Worm (Caenorhabditis elegans) whole organism, midembryonic: ENCODE results near the gene cdd-1.

Experiments used
- T22C8.4 ChIP-seq: fragments of 200-800 bp; sonication (Bioruptor generic); IDR thresholded peaks from 2 replicates; pipeline ENCODE4 v1.3.6; 2022; ENCODE audit warnings: missing genetic modification characterization, missing compliant biosample characterization
- cog-1 ChIP-seq: sonication (generic microtip); optimal IDR thresholded peaks from 2 replicates; lab custom pipeline; 2016; ENCODE audit warnings: missing genetic modification characterization, missing compliant biosample characterization
- flt-1 ChIP-seq: fragments of 200-800 bp; sonication (Bioruptor generic); IDR thresholded peaks from 2 replicates; pipeline ENCODE4 v1.3.6; 2022; ENCODE audit warnings: missing genetic modification characterization, missing compliant biosample characterization
- klf-2 ChIP-seq: fragments of 200-800 bp; sonication (Bioruptor generic); conservative IDR thresholded peaks from 2 replicates; pipeline ENCODE4 v1.3.6; 2022; ENCODE audit warnings: missing genetic modification reagents, missing genetic modification characterization, missing compliant biosample characterization
- med-1 ChIP-seq: sonication (generic microtip); optimal IDR thresholded peaks from 2 replicates; lab custom pipeline; 2017; ENCODE audit warnings: missing genetic modification characterization, mild to moderate bottlenecking, missing compliant biosample characterization, antibody characterized with exemption, missing genetic modification reagents; ENCODE audit not compliant: insufficient read depth
- ref-1 ChIP-seq: fragments of 200-800 bp; sonication (Bioruptor generic); conservative IDR thresholded peaks from 2 replicates; pipeline ENCODE4 v1.3.6; 2022; ENCODE audit warnings: missing genetic modification reagents, missing genetic modification characterization, missing compliant biosample characterization
- tab-1 ChIP-seq: fragments of 200-800 bp; sonication (Bioruptor generic); IDR thresholded peaks from 2 replicates; pipeline ENCODE4 v1.3.6; 2022; ENCODE audit warnings: missing genetic modification characterization, missing compliant biosample characterization
- ztf-23 ChIP-seq: fragments of 200-800 bp; sonication (Bioruptor generic); IDR thresholded peaks from 2 replicates; pipeline ENCODE4 v1.3.6; 2022; ENCODE audit warnings: missing genetic modification reagents, missing genetic modification characterization, missing compliant biosample characterization
- ztf-29 ChIP-seq: fragments of 200-800 bp; sonication (Bioruptor generic); IDR thresholded peaks from 2 replicates; pipeline ENCODE4 v1.3.6; 2022; ENCODE audit warnings: missing genetic modification reagents, missing genetic modification characterization, missing compliant biosample characterization

ce11 chrX:8255433-8255832 is 44.5 kb upstream of the cdd-1 start:
- no peak for TF ChIP-seq T22C8.4 (GFP tag; lab: Robert Waterston, UW)
- TF ChIP-seq ref-1 (GFP tag; lab: Robert Waterston, UW), result no peak
- no peak for TF ChIP-seq klf-2 (GFP tag; lab: Robert Waterston, UW)
- TF ChIP-seq med-1, result no peak
- no peak for TF ChIP-seq ztf-23 (GFP tag; lab: Robert Waterston, UW)
- no peak for TF ChIP-seq flt-1
- TF ChIP-seq ztf-29 (GFP tag; lab: Robert Waterston, UW), result no peak
- TF ChIP-seq tab-1 (GFP tag; lab: Robert Waterston, UW), result no peak
- no peak for TF ChIP-seq cog-1
